Worm (Caenorhabditis elegans): Measurements from ENCODE around the gene pah-1.

ce11 chrII:8796391-8796790 is 29.6 kb upstream of the pah-1 start:
- TF ChIP-seq nhr-102 (tag; optimal IDR thresholded peaks at IDR 0.05): no peak
- TF ChIP-seq unc-62 (GFP tag; optimal IDR thresholded peaks at IDR 0.05 in 1 of 2): peak in 1 of 2 experiments; percentile 88
- no peak for TF ChIP-seq unc-62 (tag; optimal IDR thresholded peaks at IDR 0.05)
- TF ChIP-seq F49E8.2 (tag; optimal IDR thresholded peaks at IDR 0.05; ENCODE audit: borderline replicate concordance): no peak
- no peak for TF ChIP-seq lin-13 (GFP tag; optimal IDR thresholded peaks at IDR 0.05)
- TF ChIP-seq php-3 (GFP tag; IDR thresholded peaks at IDR 0.05): no peak
- 0 out of 2 replicates have a peak, but pooled peaks have one; percentile 55 for TF ChIP-seq dmd-8 (GFP tag; IDR thresholded peaks at IDR 0.05)
- TF ChIP-seq madf-9 (GFP tag; conservative IDR thresholded peaks at IDR 0.05): no peak
- TF ChIP-seq dpl-1 (GFP tag; optimal IDR thresholded peaks at IDR 0.05): no peak
- TF ChIP-seq duxl-1 (tag; optimal IDR thresholded peaks at IDR 0.05; ENCODE audit: poor library complexity): no peak
- TF ChIP-seq F26F4.8 (GFP tag; conservative IDR thresholded peaks at IDR 0.05): no peak
- TF ChIP-seq lin-15B (tag; optimal IDR thresholded peaks at IDR 0.05): no peak
- no peak for TF ChIP-seq pqm-1 (tag; optimal IDR thresholded peaks at IDR 0.05)
- TF ChIP-seq Y105C5A.15 (GFP tag; IDR thresholded peaks at IDR 0.05): no peak
- peak; percentile 72; the same call in 1 of the 2 replicates for TF ChIP-seq ceh-20 (GFP tag; IDR thresholded peaks at IDR 0.05)
